Fruit fly (Drosophila melanogaster) whole organism, embryonic: ENCODE measurements around the gene Sema5c.

Experiments used
- Atf3 ChIP-seq: fragments of 200-800 bp; sonication (Bioruptor generic); optimal IDR thresholded peaks from 3 replicates; lab custom pipeline; 2016; ENCODE audit warnings: missing biosample characterization, missing genetic modification characterization
- Atf6 ChIP-seq: fragments of 200-800 bp; sonication (Bioruptor generic); IDR thresholded peaks from 2 replicates; pipeline ENCODE4 v1.3.6; 2022; ENCODE audit warnings: missing biosample characterization, missing genetic modification characterization
- CG10431 ChIP-seq: fragments of 200-800 bp; sonication (Bioruptor generic); optimal IDR thresholded peaks from 3 replicates; lab custom pipeline; 2018; ENCODE audit warnings: missing biosample characterization, mild to moderate bottlenecking, missing genetic modification characterization
- CG6791 ChIP-seq: fragments of 200-800 bp; sonication (Bioruptor generic); IDR thresholded peaks from 3 replicates; pipeline ENCODE4 v1.3.6; 2022; ENCODE audit warnings: missing biosample characterization, missing genetic modification characterization; ENCODE audit not compliant: partially characterized antibody
- CG6813 ChIP-seq: fragments of 200-800 bp; sonication (Bioruptor generic); optimal IDR thresholded peaks from 2 replicates; lab custom pipeline; 2017; ENCODE audit warnings: missing biosample characterization, missing genetic modification characterization, mild to moderate bottlenecking, moderate library complexity, missing genetic modification reagents
- Sox102F ChIP-seq: fragments of 200-800 bp; sonication (Bioruptor generic); optimal IDR thresholded peaks from 2 replicates; lab custom pipeline; 2018; ENCODE audit warnings: missing biosample characterization, mild to moderate bottlenecking, missing genetic modification characterization, moderate library complexity
- kni ChIP-seq: fragments of 200-800 bp; sonication (Bioruptor generic); optimal IDR thresholded peaks from 3 replicates; lab custom pipeline; 2017; ENCODE audit warnings: mild to moderate bottlenecking, missing biosample characterization, missing genetic modification reagents, missing genetic modification characterization
- org-1 ChIP-seq: fragments of 200-800 bp; sonication (Bioruptor generic); optimal IDR thresholded peaks from 2 replicates; lab custom pipeline; 2017; ENCODE audit warnings: missing biosample characterization, missing genetic modification characterization
- run ChIP-seq: fragments of 200-800 bp; sonication (Bioruptor generic); optimal IDR thresholded peaks from 3 replicates; lab custom pipeline; 2018; ENCODE audit warnings: missing biosample characterization, mild to moderate bottlenecking, missing genetic modification characterization
- salm ChIP-seq: fragments of 200-800 bp; sonication (Bioruptor generic); optimal IDR thresholded peaks from 2 replicates; lab custom pipeline; 2018; ENCODE audit warnings: missing biosample characterization, mild to moderate bottlenecking, missing genetic modification characterization
- seq ChIP-seq: fragments of 200-800 bp; sonication (Bioruptor generic); IDR thresholded peaks from 2 replicates; pipeline ENCODE4 v1.3.6; 2022; ENCODE audit warnings: missing biosample characterization, missing genetic modification characterization
- zen2 ChIP-seq: fragments of 200-800 bp; sonication (Bioruptor generic); IDR thresholded peaks from 3 replicates; pipeline ENCODE4 v1.3.6; 2022; ENCODE audit warnings: missing biosample characterization, missing genetic modification characterization; ENCODE audit not compliant: partially characterized antibody

dm6 chr3L:12037449-12038163, 44.0 kb downstream of the Sema5c start:
- peak; percentile 9 for TF ChIP-seq CG6813 (GFP tag; lab: Kevin White, UChicago)
- no peak for TF ChIP-seq zen2 (GFP tag; lab: Robert Waterston, UW)
- peak; percentile 36 for TF ChIP-seq Sox102F (GFP tag; lab: Kevin White, UChicago)
- TF ChIP-seq salm (tag; lab: Kevin White, UChicago), result no peak
- peak; percentile 11 for TF ChIP-seq Atf3 (GFP tag; lab: Kevin White, UChicago)
- TF ChIP-seq run (tag; lab: Kevin White, UChicago), result no peak
- no peak for TF ChIP-seq seq (GFP tag; lab: Robert Waterston, UW)
- no peak for TF ChIP-seq Atf6 (GFP tag; lab: Robert Waterston, UW)
- no peak for TF ChIP-seq org-1 (GFP tag; lab: Kevin White, UChicago)
- TF ChIP-seq kni (GFP tag; lab: Kevin White, UChicago), result no peak
- TF ChIP-seq CG10431 (GFP tag; lab: Kevin White, UChicago), result no peak
- no peak for TF ChIP-seq CG6791 (GFP tag; lab: Robert Waterston, UW)
